Fruit fly (Drosophila melanogaster) whole organism, embryonic: ENCODE data around the gene CG42749.
A peak's percentile ranks its signal among the peaks of the same experiment; 100 is the strongest.

Experiments used
- Abd-B ChIP-seq: fragments of 200-800 bp; sonication (Bioruptor generic); optimal IDR thresholded peaks from 2 replicates; lab custom pipeline; 2018; ENCODE audit warnings: missing biosample characterization, mild to moderate bottlenecking, missing genetic modification characterization, moderate library complexity
- Ada2b ChIP-seq: fragments of 200-800 bp; sonication (Bioruptor generic); IDR thresholded peaks from 2 replicates; pipeline ENCODE4 v1.3.6; 2022; ENCODE audit warnings: missing biosample characterization, missing genetic modification characterization
- Adf1 ChIP-seq: fragments of 200-800 bp; sonication (Bioruptor generic); IDR thresholded peaks from 2 replicates; pipeline ENCODE4 v1.3.6; 2022; ENCODE audit warnings: missing biosample characterization, missing genetic modification characterization
- Atf3 ChIP-seq: fragments of 200-800 bp; sonication (Bioruptor generic); optimal IDR thresholded peaks from 3 replicates; lab custom pipeline; 2016; ENCODE audit warnings: missing biosample characterization, missing genetic modification characterization
- CG13123 ChIP-seq: fragments of 200-800 bp; sonication (Bioruptor generic); optimal IDR thresholded peaks from 2 replicates; lab custom pipeline; 2016; ENCODE audit warnings: missing biosample characterization, missing genetic modification characterization
- CG13424 ChIP-seq: fragments of 200-800 bp; sonication (Bioruptor generic); optimal IDR thresholded peaks from 2 replicates; lab custom pipeline; 2019; ENCODE audit warnings: missing biosample characterization, mild to moderate bottlenecking, missing genetic modification characterization, moderate library complexity
- CG15011 ChIP-seq: fragments of 200-800 bp; sonication (Bioruptor generic); optimal IDR thresholded peaks from 3 replicates; lab custom pipeline; 2018; ENCODE audit warnings: missing biosample characterization, mild to moderate bottlenecking, missing genetic modification characterization
- CG17912 ChIP-seq: fragments of 200-800 bp; sonication (Bioruptor generic); optimal IDR thresholded peaks from 2 replicates; lab custom pipeline; 2018; ENCODE audit warnings: missing biosample characterization, mild to moderate bottlenecking, missing genetic modification characterization
- CG18599 ChIP-seq: fragments of 200-800 bp; sonication (Bioruptor generic); optimal IDR thresholded peaks from 3 replicates; lab custom pipeline; 2017; ENCODE audit warnings: missing biosample characterization, missing genetic modification characterization, mild to moderate bottlenecking, moderate library complexity, missing genetic modification reagents
- CG2116 ChIP-seq: fragments of 200-800 bp; sonication (Bioruptor generic); optimal IDR thresholded peaks from 3 replicates; lab custom pipeline; 2018; ENCODE audit warnings: missing biosample characterization, mild to moderate bottlenecking, missing genetic modification characterization
- CG30020 ChIP-seq: fragments of 200-800 bp; optimal IDR thresholded peaks from 2 replicates; lab custom pipeline; 2019; ENCODE audit warnings: missing biosample characterization, mild to moderate bottlenecking, missing genetic modification characterization, moderate library complexity
- CG3163 ChIP-seq: fragments of 200-800 bp; sonication (Bioruptor generic); optimal IDR thresholded peaks from 3 replicates; lab custom pipeline; 2016; ENCODE audit warnings: missing biosample characterization, missing genetic modification characterization
- CG34224 ChIP-seq: fragments of 200-800 bp; sonication (Bioruptor generic); IDR thresholded peaks from 3 replicates; pipeline ENCODE4 v1.3.6; 2022; ENCODE audit warnings: missing biosample characterization, missing genetic modification characterization; ENCODE audit not compliant: partially characterized antibody
- CG3995 ChIP-seq: fragments of 200-800 bp; sonication (Bioruptor generic); optimal IDR thresholded peaks from 3 replicates; lab custom pipeline; 2016; ENCODE audit warnings: missing biosample characterization, missing genetic modification characterization
- CG4360 ChIP-seq: fragments of 200-800 bp; sonication (Bioruptor generic); IDR thresholded peaks from 2 replicates; pipeline ENCODE4 v1.3.6; 2022; ENCODE audit warnings: missing biosample characterization, missing genetic modification characterization
- CG6175 ChIP-seq: fragments of 200-800 bp; sonication (Bioruptor generic); IDR thresholded peaks from 3 replicates; pipeline ENCODE4 v1.3.6; 2022; ENCODE audit warnings: missing biosample characterization, missing genetic modification characterization
- CG6272 ChIP-seq: fragments of 200-800 bp; sonication (Bioruptor generic); IDR thresholded peaks from 2 replicates; pipeline ENCODE4 v1.3.6; 2022; ENCODE audit warnings: missing biosample characterization, missing genetic modification characterization
- CG6765 ChIP-seq: fragments of 200-800 bp; sonication (Bioruptor generic); optimal IDR thresholded peaks from 3 replicates; lab custom pipeline; 2017; ENCODE audit warnings: missing biosample characterization, mild to moderate bottlenecking, missing genetic modification characterization
- CG7786 ChIP-seq: fragments of 200-800 bp; sonication (Bioruptor generic); optimal IDR thresholded peaks from 2 replicates; lab custom pipeline; 2016; ENCODE audit warnings: missing biosample characterization, missing genetic modification characterization
- CG7928 ChIP-seq: fragments of 200-800 bp; sonication (Bioruptor generic); optimal IDR thresholded peaks from 2 replicates; lab custom pipeline; 2017; ENCODE audit warnings: missing biosample characterization, mild to moderate bottlenecking, missing genetic modification characterization
- CG7963 ChIP-seq: fragments of 200-800 bp; sonication (Bioruptor generic); IDR thresholded peaks from 3 replicates; pipeline ENCODE4 v1.3.6; 2022; ENCODE audit warnings: missing biosample characterization, missing genetic modification characterization; ENCODE audit not compliant: partially characterized antibody
- CG8089 ChIP-seq: fragments of 200-800 bp; sonication (Bioruptor generic); optimal IDR thresholded peaks from 3 replicates; lab custom pipeline; 2016; ENCODE audit warnings: missing biosample characterization, missing genetic modification characterization
- CTCF ChIP-seq: fragments of 200-800 bp; sonication (Bioruptor generic); optimal IDR thresholded peaks from 2 replicates; lab custom pipeline; 2017; ENCODE audit warnings: missing biosample characterization, mild to moderate bottlenecking, missing genetic modification characterization, moderate library complexity
- Camta ChIP-seq: fragments of 200-800 bp; sonication (Bioruptor generic); optimal IDR thresholded peaks from 2 replicates; lab custom pipeline; 2016; ENCODE audit warnings: missing biosample characterization, missing genetic modification characterization
- Doc3 ChIP-seq: fragments of 200-800 bp; sonication (Bioruptor generic); IDR thresholded peaks from 3 replicates; pipeline ENCODE4 v1.3.6; 2022; ENCODE audit warnings: missing biosample characterization, missing genetic modification characterization; ENCODE audit not compliant: partially characterized antibody
- Ets65A ChIP-seq: fragments of 200-800 bp; sonication (Bioruptor generic); peaks from one replicate; lab custom pipeline; 2016; ENCODE audit warnings: missing biosample characterization, missing genetic modification characterization
- Hey ChIP-seq: fragments of 200-800 bp; sonication (Bioruptor generic); optimal IDR thresholded peaks from 3 replicates; lab custom pipeline; 2018; ENCODE audit warnings: missing biosample characterization, mild to moderate bottlenecking, missing genetic modification characterization
- HmgD ChIP-seq: fragments of 200-800 bp; sonication (Bioruptor generic); optimal IDR thresholded peaks from 3 replicates; lab custom pipeline; 2016; ENCODE audit warnings: missing biosample characterization, missing genetic modification characterization
- Lpt ChIP-seq: fragments of >200 bp; optimal IDR thresholded peaks from 2 replicates; lab custom pipeline; 2018; ENCODE audit warnings: missing biosample characterization, missing genetic modification characterization
- Med ChIP-seq: fragments of 200-800 bp; sonication (Bioruptor generic); peaks from one replicate; lab custom pipeline; 2016; ENCODE audit warnings: missing biosample characterization, missing genetic modification characterization, mild to moderate bottlenecking, inconsistent platforms, moderate library complexity
- Mrtf ChIP-seq: fragments of 200-800 bp; sonication (Bioruptor generic); IDR thresholded peaks from 3 replicates; pipeline ENCODE4 v1.3.6; 2022; ENCODE audit warnings: missing biosample characterization, missing genetic modification characterization
- Oli ChIP-seq: fragments of 200-800 bp; sonication (Bioruptor generic); optimal IDR thresholded peaks from 2 replicates; lab custom pipeline; 2018; ENCODE audit warnings: missing biosample characterization, mild to moderate bottlenecking, missing genetic modification characterization, moderate library complexity
- Poxn ChIP-seq: fragments of 200-800 bp; sonication (Bioruptor generic); IDR thresholded peaks from 2 replicates; pipeline ENCODE4 v1.3.6; 2022; ENCODE audit warnings: missing biosample characterization, missing genetic modification characterization
- Ravus ChIP-seq: fragments of 200-800 bp; sonication (Bioruptor generic); IDR thresholded peaks from 2 replicates; pipeline ENCODE4 v1.3.6; 2022; ENCODE audit warnings: missing biosample characterization, missing genetic modification characterization
- Six4 ChIP-seq: fragments of 200-800 bp; sonication (Bioruptor generic); optimal IDR thresholded peaks from 2 replicates; lab custom pipeline; 2016; ENCODE audit warnings: missing biosample characterization, missing genetic modification characterization
- YL-1 ChIP-seq: fragments of 200-800 bp; sonication (Bioruptor generic); optimal IDR thresholded peaks from 3 replicates; lab custom pipeline; 2017; ENCODE audit warnings: missing biosample characterization, mild to moderate bottlenecking, missing genetic modification characterization
- bab2 ChIP-seq: fragments of 200-800 bp; sonication (Bioruptor generic); optimal IDR thresholded peaks from 2 replicates; lab custom pipeline; 2016; ENCODE audit warnings: missing biosample characterization, missing genetic modification characterization
- br ChIP-seq: fragments of >200 bp; optimal IDR thresholded peaks from 2 replicates; lab custom pipeline; 2017
- caup ChIP-seq: fragments of 200-800 bp; sonication (Bioruptor generic); optimal IDR thresholded peaks from 3 replicates; lab custom pipeline; 2017; ENCODE audit warnings: missing biosample characterization, mild to moderate bottlenecking, missing genetic modification characterization, moderate library complexity; ENCODE audit not compliant: severe bottlenecking
- cg ChIP-seq: fragments of 200-800 bp; sonication (Bioruptor generic); optimal IDR thresholded peaks from 3 replicates; lab custom pipeline; 2019; ENCODE audit warnings: missing biosample characterization, mild to moderate bottlenecking, missing genetic modification characterization, moderate library complexity
- corto ChIP-seq: fragments of 200-800 bp; sonication (Bioruptor generic); optimal IDR thresholded peaks from 2 replicates; lab custom pipeline; 2016; ENCODE audit warnings: missing biosample characterization, mild to moderate bottlenecking, missing genetic modification characterization, moderate library complexity
- fd3F ChIP-seq: fragments of 200-800 bp; sonication (Bioruptor generic); optimal IDR thresholded peaks from 2 replicates; lab custom pipeline; 2018; ENCODE audit warnings: missing biosample characterization, mild to moderate bottlenecking, missing genetic modification characterization, moderate library complexity
- gcm2 ChIP-seq: fragments of 200-800 bp; sonication (Bioruptor generic); optimal IDR thresholded peaks from 2 replicates; lab custom pipeline; 2016; ENCODE audit warnings: missing biosample characterization, missing genetic modification characterization
- gem ChIP-seq: fragments of 200-800 bp; sonication (Bioruptor generic); optimal IDR thresholded peaks from 2 replicates; lab custom pipeline; 2019; ENCODE audit warnings: missing biosample characterization, mild to moderate bottlenecking, missing genetic modification characterization, moderate library complexity
- gfzf ChIP-seq: fragments of 200-800 bp; sonication (Bioruptor generic); optimal IDR thresholded peaks from 2 replicates; lab custom pipeline; 2016; ENCODE audit warnings: missing biosample characterization, mild to moderate bottlenecking, missing genetic modification characterization, moderate library complexity
- hth ChIP-seq: fragments of >200 bp; optimal IDR thresholded peaks from 2 replicates; lab custom pipeline; 2017; ENCODE audit warnings: inconsistent platforms
- lmd ChIP-seq: fragments of 200-800 bp; sonication (Bioruptor generic); IDR thresholded peaks from 2 replicates; pipeline ENCODE4 v1.3.6; 2022; ENCODE audit warnings: missing biosample characterization, missing genetic modification characterization
- phol ChIP-seq: fragments of 200-800 bp; sonication (Bioruptor generic); optimal IDR thresholded peaks from 3 replicates; lab custom pipeline; 2018; ENCODE audit warnings: missing biosample characterization, mild to moderate bottlenecking, missing genetic modification characterization, moderate library complexity
- rib ChIP-seq: fragments of 200-800 bp; sonication (Bioruptor generic); IDR thresholded peaks from 2 replicates; pipeline ENCODE4 v1.3.6; 2022; ENCODE audit warnings: missing biosample characterization, missing genetic modification characterization
- slbo ChIP-seq: fragments of 200-800 bp; sonication (Bioruptor generic); IDR thresholded peaks from 2 replicates; pipeline ENCODE4 v1.3.6; 2022; ENCODE audit warnings: missing biosample characterization, missing genetic modification characterization
- sna ChIP-seq: fragments of 200-800 bp; sonication (Bioruptor generic); IDR thresholded peaks from 2 replicates; pipeline ENCODE4 v1.3.6; 2022; ENCODE audit warnings: missing biosample characterization, missing genetic modification characterization; ENCODE audit not compliant: partially characterized antibody
- trh ChIP-seq: fragments of 200-800 bp; sonication (Bioruptor generic); optimal IDR thresholded peaks from 2 replicates; lab custom pipeline; 2016; ENCODE audit warnings: missing biosample characterization, missing genetic modification characterization
- twi ChIP-seq: fragments of 200-800 bp; optimal IDR thresholded peaks from 2 replicates; lab custom pipeline; 2019; ENCODE audit warnings: missing biosample characterization, mild to moderate bottlenecking, missing genetic modification characterization, moderate library complexity
- wor ChIP-seq: fragments of 200-800 bp; sonication (Bioruptor generic); IDR thresholded peaks from 2 replicates; pipeline ENCODE4 v1.3.6; 2022; ENCODE audit warnings: missing biosample characterization, missing genetic modification characterization

The CG42749 gene

DNA sequence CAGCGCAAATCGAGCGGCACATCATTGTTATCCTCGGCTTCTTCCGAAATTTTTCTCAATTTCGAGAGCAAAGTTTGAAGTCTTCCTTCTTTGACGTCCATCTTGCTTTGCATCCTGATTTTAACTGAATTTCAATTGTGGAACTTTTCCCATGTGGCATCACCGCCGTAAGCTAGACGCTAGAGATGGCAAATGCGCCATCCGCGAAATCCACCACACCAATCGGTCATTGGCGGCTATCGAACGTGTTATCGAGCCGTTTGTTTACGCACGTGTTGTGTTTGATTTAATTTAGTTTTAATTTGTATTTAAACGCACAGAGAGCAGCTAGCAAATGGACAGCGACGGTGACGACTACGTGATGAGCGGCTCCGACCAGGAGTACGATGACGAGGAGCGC lies 21.3 kb downstream of the CG42749 start, which contains the start of the genes CG15930 and Sas10 (continued):
- no peak for TF ChIP-seq CG7928 (GFP tag; lab: Kevin White, UChicago)
- TF ChIP-seq gem (tag; lab: Kevin White, UChicago), result no peak
- TF ChIP-seq cg (GFP tag; lab: Kevin White, UChicago), result no peak
- no peak for TF ChIP-seq Doc3 (GFP tag; lab: Robert Waterston, UW)
- TF ChIP-seq CG3995, result no peak
- TF ChIP-seq slbo, result no peak
- no peak for TF ChIP-seq trh (GFP tag; lab: Kevin White, UChicago)
- TF ChIP-seq CG3163 (GFP tag; lab: Kevin White, UChicago), result no peak
- no peak for TF ChIP-seq CG8089
- no peak for TF ChIP-seq Ravus
- no peak for TF ChIP-seq Oli (tag; lab: Kevin White, UChicago)
- no peak for TF ChIP-seq Mrtf (GFP tag; lab: Robert Waterston, UW)
- TF ChIP-seq wor, result no peak
- no peak for TF ChIP-seq CG17912
- TF ChIP-seq CG15011, result no peak
- TF ChIP-seq br (lab: Kevin White, UChicago), result no peak
- TF ChIP-seq hth, result no peak
- TF ChIP-seq YL-1 (GFP tag; lab: Kevin White, UChicago), result peak; percentile 8
- TF ChIP-seq corto, result no peak
- TF ChIP-seq CTCF (GFP tag; lab: Kevin White, UChicago), result no peak
- no peak for TF ChIP-seq caup (GFP tag; lab: Kevin White, UChicago)
- TF ChIP-seq CG30020 (tag; lab: Kevin White, UChicago), result no peak
- no peak for TF ChIP-seq Ada2b (GFP tag; lab: Robert Waterston, UW)
- no peak for TF ChIP-seq HmgD (GFP tag; lab: Kevin White, UChicago)
- TF ChIP-seq lmd (GFP tag; lab: Robert Waterston, UW), result no peak
- TF ChIP-seq twi, result no peak
- no peak for TF ChIP-seq Camta (GFP tag; lab: Kevin White, UChicago)
- no peak for TF ChIP-seq CG4360 (GFP tag; lab: Robert Waterston, UW)
- TF ChIP-seq sna, result no peak
- TF ChIP-seq Med (GFP tag; lab: Kevin White, UChicago), result peak; percentile 20
- TF ChIP-seq CG6272 (GFP tag; lab: Robert Waterston, UW), result no peak
- TF ChIP-seq CG6175 (GFP tag; lab: Robert Waterston, UW), result no peak
- TF ChIP-seq gfzf (GFP tag; lab: Kevin White, UChicago), result no peak
- no peak for TF ChIP-seq fd3F (GFP tag; lab: Kevin White, UChicago)
- no peak for TF ChIP-seq gcm2 (GFP tag; lab: Kevin White, UChicago)
- peak; percentile 90 for TF ChIP-seq phol (tag; lab: Kevin White, UChicago)
- no peak for TF ChIP-seq CG7963
- no peak for TF ChIP-seq Poxn (GFP tag; lab: Robert Waterston, UW)
- TF ChIP-seq Six4 (GFP tag; lab: Kevin White, UChicago), result no peak
- TF ChIP-seq CG7786 (GFP tag; lab: Kevin White, UChicago), result no peak
- TF ChIP-seq CG18599 (GFP tag; lab: Kevin White, UChicago), result no peak
- no peak for TF ChIP-seq Abd-B
- peak; percentile 35; the same call in 1 of the 3 replicates for TF ChIP-seq CG34224 (GFP tag; lab: Robert Waterston, UW)
- TF ChIP-seq CG2116 (GFP tag; lab: Kevin White, UChicago), result peak; percentile 20
- no peak for TF ChIP-seq bab2 (GFP tag; lab: Kevin White, UChicago)
- no peak for TF ChIP-seq Atf3
- no peak for TF ChIP-seq Hey (tag; lab: Kevin White, UChicago)
- TF ChIP-seq CG13424 (tag; lab: Kevin White, UChicago), result no peak
- no peak for TF ChIP-seq Ets65A (GFP tag; lab: Kevin White, UChicago)
- TF ChIP-seq Lpt (GFP tag; lab: Kevin White, UChicago), result no peak
- TF ChIP-seq CG13123 (GFP tag; lab: Kevin White, UChicago), result no peak
- no peak for TF ChIP-seq CG6765 (GFP tag; lab: Kevin White, UChicago)
- TF ChIP-seq rib (GFP tag; lab: Robert Waterston, UW), result no peak
- TF ChIP-seq Adf1 (GFP tag; lab: Robert Waterston, UW), result no peak
